Fruit fly (Drosophila melanogaster): ENCODE measurements around the gene CG1529.

Gene CG1529

DNA sequence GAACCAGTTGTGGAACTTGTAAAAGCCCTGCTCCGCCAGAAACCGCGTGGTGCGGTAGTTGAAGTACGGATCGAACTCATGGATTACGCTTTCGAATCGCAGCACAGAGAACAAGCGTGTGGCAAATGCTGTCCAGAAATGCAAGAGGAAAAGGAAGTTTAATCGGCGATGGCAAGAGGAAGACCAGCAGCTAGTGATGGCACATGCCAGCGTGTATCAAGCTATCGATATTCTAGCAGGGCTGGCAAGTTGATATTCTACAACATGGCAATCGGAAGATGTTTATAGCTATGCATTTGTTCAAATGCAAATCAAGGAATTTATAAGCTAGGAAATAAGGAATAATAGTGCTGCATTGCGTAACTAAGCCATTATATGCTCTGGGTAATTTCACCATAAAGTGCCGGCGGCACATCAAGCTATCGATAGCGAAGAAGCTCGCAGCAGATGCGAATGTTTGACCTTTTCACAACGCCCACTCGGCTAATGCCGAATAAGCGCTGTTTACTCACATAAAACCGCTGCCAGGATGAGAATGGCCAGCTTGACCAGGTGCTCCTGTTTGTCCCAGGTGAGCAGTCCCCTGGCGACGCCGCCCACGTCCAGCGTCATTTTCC is 21.5 kb upstream of the CG1529 start (continued):
- TF ChIP-seq CG6163 (GFP tag; IDR thresholded peaks at IDR 0.05) (peak; percentile 81), CG9139 (GFP tag; optimal IDR thresholded peaks at IDR 0.05) (peak; percentile 67), CG11762 (GFP tag; optimal IDR thresholded peaks at IDR 0.05; ENCODE audit: insufficient read depth) (peak; percentile 28), vri (GFP tag; optimal IDR thresholded peaks at IDR 0.05) (peak; percentile 78), CG3919 (GFP tag; optimal IDR thresholded peaks at IDR 0.05) (peak; percentile 84), pdm3 (GFP tag; optimal IDR thresholded peaks at IDR 0.05) (peak; percentile 78), CG3032 (tag; optimal IDR thresholded peaks at IDR 0.05) (peak; percentile 36), Hr39 (GFP tag; optimal IDR thresholded peaks at IDR 0.05) (peak; percentile 62), CG32006 (GFP tag; optimal IDR thresholded peaks at IDR 0.05) (peak; percentile 28), Lpt (GFP tag; optimal IDR thresholded peaks at IDR 0.05) (no peak), acj6 (GFP tag; optimal IDR thresholded peaks at IDR 0.05) (peak; percentile 50), lz (GFP tag; optimal IDR thresholded peaks at IDR 0.05) (peak; percentile 68), CG7368 (GFP tag; optimal IDR thresholded peaks at IDR 0.05) (peak; percentile 67), Sox15 (GFP tag; optimal IDR thresholded peaks at IDR 0.05) (peak; percentile 14), Sox102F (GFP tag; optimal IDR thresholded peaks at IDR 0.05) (peak; percentile 83), fd59A (GFP tag; optimal IDR thresholded peaks at IDR 0.05) (peak; percentile 40), dac (GFP tag; optimal IDR thresholded peaks at IDR 0.05) (peak; percentile 45), CG6276 (GFP tag; optimal IDR thresholded peaks at IDR 0.05) (peak; percentile 40), svp (GFP tag) (peak; percentile 75), fkh (GFP tag; optimal IDR thresholded peaks at IDR 0.05) (peak; percentile 53), Sox14 (GFP tag; optimal IDR thresholded peaks at IDR 0.05) (peak; percentile 51), CG34406 (GFP tag; optimal IDR thresholded peaks at IDR 0.05) (peak; percentile 55), achi (GFP tag; optimal IDR thresholded peaks at IDR 0.05) (peak; percentile 70), Hr4 (GFP tag; optimal IDR thresholded peaks at IDR 0.05) (peak; percentile 24), Ets96B (tag; optimal IDR thresholded peaks at IDR 0.05) (peak; percentile 7), Hr38 (GFP tag; optimal IDR thresholded peaks at IDR 0.05) (no peak)

dm6 chrX:21047717-21048116 is 16.0 kb upstream of the CG1529 start:
- TF ChIP-seq Eip78C (GFP tag) (no peak), fd59A (GFP tag; optimal IDR thresholded peaks at IDR 0.05) (no peak)

- TF ChIP-seq CG8119 (GFP tag; IDR thresholded peaks at IDR 0.05) (no peak), salr (GFP tag; optimal IDR thresholded peaks at IDR 0.05) (no peak), CG8632 (GFP tag; optimal IDR thresholded peaks at IDR 0.05) (no peak), CG4318 (GFP tag; optimal IDR thresholded peaks at IDR 0.05) (no peak), CG1621 (tag; optimal IDR thresholded peaks at IDR 0.05) (no peak), CG9139 (GFP tag; optimal IDR thresholded peaks at IDR 0.05) (no peak), svp (GFP tag) (no peak), lz (GFP tag; optimal IDR thresholded peaks at IDR 0.05) (no peak), CG11294 (GFP tag; IDR thresholded peaks at IDR 0.05) (no peak)
Observed at dm6 chrX:21046141-21046540, 14.4 kb upstream of the CG1529 start.

DNA sequence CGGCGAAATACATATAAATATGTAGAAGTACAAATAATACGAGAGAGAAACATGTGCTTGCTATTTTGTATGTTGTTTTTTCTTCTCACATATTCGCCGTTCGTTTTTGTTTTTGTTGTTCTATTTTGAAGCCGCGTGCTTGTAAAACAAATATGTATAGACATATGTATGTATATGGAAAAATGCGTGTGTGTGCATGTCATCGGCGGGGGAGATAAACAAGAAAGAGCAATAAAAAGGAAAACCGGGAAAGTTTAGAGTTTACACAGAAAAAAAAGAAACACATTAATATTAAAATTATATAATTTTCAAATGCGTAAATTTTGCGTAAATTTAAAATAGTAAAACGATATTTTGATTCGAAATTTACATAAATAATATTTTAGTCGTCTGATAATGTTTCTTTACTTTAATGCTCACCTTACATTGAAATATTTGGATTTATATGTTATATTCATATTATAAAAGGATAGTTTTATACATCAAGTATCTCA is 13.7 kb upstream of the CG1529 start:
- TF ChIP-seq Hr38 (GFP tag; optimal IDR thresholded peaks at IDR 0.05) (no peak), dac (GFP tag; optimal IDR thresholded peaks at IDR 0.05) (no peak), lz (GFP tag; optimal IDR thresholded peaks at IDR 0.05) (no peak), dsx (GFP tag; optimal IDR thresholded peaks at IDR 0.05; ENCODE audit: poor library complexity, severe bottlenecking) (peak; percentile 45), Eip75B (GFP tag; optimal IDR thresholded peaks at IDR 0.05) (no peak), cyc (GFP tag; optimal IDR thresholded peaks at IDR 0.05) (no peak), fkh (GFP tag; optimal IDR thresholded peaks at IDR 0.05) (peak; percentile 72), Blimp-1 (GFP tag; optimal IDR thresholded peaks at IDR 0.05) (no peak), OdsH (GFP tag; optimal IDR thresholded peaks at IDR 0.05) (no peak), pdm3 (GFP tag; optimal IDR thresholded peaks at IDR 0.05) (no peak), Sox15 (GFP tag; optimal IDR thresholded peaks at IDR 0.05) (no peak), Met (GFP tag; optimal IDR thresholded peaks at IDR 0.05) (no peak), Ets96B (tag; optimal IDR thresholded peaks at IDR 0.05) (peak; percentile 56), net (GFP tag; optimal IDR thresholded peaks at IDR 0.05) (peak; percentile 26), CG32006 (GFP tag; optimal IDR thresholded peaks at IDR 0.05) (no peak), CG6276 (GFP tag; optimal IDR thresholded peaks at IDR 0.05) (peak; percentile 86), CG4318 (GFP tag; optimal IDR thresholded peaks at IDR 0.05) (no peak), CG6808 (GFP tag; optimal IDR thresholded peaks at IDR 0.05) (peak; percentile 53), fd85E (GFP tag; optimal IDR thresholded peaks at IDR 0.05) (no peak), Sox102F (GFP tag; optimal IDR thresholded peaks at IDR 0.05) (no peak), CG11762 (GFP tag; optimal IDR thresholded peaks at IDR 0.05; ENCODE audit: insufficient read depth) (no peak), CG16779 (tag; optimal IDR thresholded peaks at IDR 0.05) (peak; percentile 65), CG9139 (GFP tag; optimal IDR thresholded peaks at IDR 0.05) (peak; percentile 20), Eip93F (GFP tag; optimal IDR thresholded peaks at IDR 0.05) (no peak)
